Fruit fly (Drosophila melanogaster) whole organism, pupa: ENCODE measurements around the gene Hacd2.
"Not testable (repeated sequence)": the region's sequence is repeated elsewhere in the genome, so short reads cannot be mapped to it uniquely, and the experiment has no call there.

Experiments
- CG10348 ChIP-seq: fragments of 200-800 bp; sonication (Bioruptor generic); IDR thresholded peaks from 2 replicates; pipeline ENCODE4 v1.3.6; 2022; ENCODE audit warnings: missing biosample characterization, missing genetic modification characterization
- CG12605 ChIP-seq: fragments of 200-800 bp; sonication (Bioruptor generic); IDR thresholded peaks from 2 replicates; pipeline ENCODE4 v1.3.6; 2022; ENCODE audit warnings: missing biosample characterization, missing genetic modification characterization
- CG13204 ChIP-seq: fragments of 200-800 bp; sonication (Bioruptor generic); optimal IDR thresholded peaks from 2 replicates; lab custom pipeline; 2018; ENCODE audit warnings: missing biosample characterization, mild to moderate bottlenecking, missing genetic modification characterization, moderate library complexity
- CG14655 ChIP-seq: fragments of 200-800 bp; sonication (Bioruptor generic); optimal IDR thresholded peaks from 3 replicates; lab custom pipeline; 2017; ENCODE audit warnings: mild to moderate bottlenecking, missing biosample characterization, missing genetic modification reagents, missing genetic modification characterization
- CG15710 ChIP-seq: fragments of 200-800 bp; sonication (Bioruptor generic); optimal IDR thresholded peaks from 2 replicates; lab custom pipeline; 2018; ENCODE audit warnings: missing biosample characterization, mild to moderate bottlenecking, missing genetic modification characterization, moderate library complexity
- CG17806 ChIP-seq: fragments of 200-800 bp; sonication (Bioruptor generic); optimal IDR thresholded peaks from 2 replicates; lab custom pipeline; 2018; ENCODE audit warnings: missing biosample characterization, mild to moderate bottlenecking, missing genetic modification characterization, moderate library complexity
- CG32121 ChIP-seq: fragments of 200-800 bp; sonication (Bioruptor generic); IDR thresholded peaks from 2 replicates; pipeline ENCODE4 v1.3.6; 2022; ENCODE audit warnings: missing biosample characterization, missing genetic modification characterization
- CG34367 ChIP-seq: fragments of 200-800 bp; sonication (Bioruptor generic); optimal IDR thresholded peaks from 2 replicates; lab custom pipeline; 2018; ENCODE audit warnings: missing biosample characterization, mild to moderate bottlenecking, missing genetic modification characterization
- CG4496 ChIP-seq: fragments of 200-800 bp; sonication (Bioruptor generic); IDR thresholded peaks from 3 replicates; pipeline ENCODE4 v1.3.6; 2022; ENCODE audit warnings: missing biosample characterization, missing genetic modification characterization
- CG8159 ChIP-seq: fragments of 200-800 bp; sonication (Bioruptor generic); optimal IDR thresholded peaks from 3 replicates; lab custom pipeline; 2018; ENCODE audit warnings: missing biosample characterization, mild to moderate bottlenecking, missing genetic modification characterization, moderate library complexity
- CG8301 ChIP-seq: fragments of 200-800 bp; sonication (Bioruptor generic); optimal IDR thresholded peaks from 2 replicates; lab custom pipeline; 2018; ENCODE audit warnings: missing biosample characterization, mild to moderate bottlenecking, missing genetic modification characterization
- CG9948 ChIP-seq: fragments of 200-800 bp; sonication (Bioruptor generic); optimal IDR thresholded peaks from 2 replicates; lab custom pipeline; 2018; ENCODE audit warnings: missing biosample characterization, mild to moderate bottlenecking, missing genetic modification characterization, moderate library complexity
- D1 ChIP-seq: fragments of 200-800 bp; sonication (Bioruptor generic); optimal IDR thresholded peaks from 2 replicates; lab custom pipeline; 2018; ENCODE audit warnings: missing biosample characterization, mild to moderate bottlenecking, missing genetic modification characterization, moderate library complexity
- EcR ChIP-seq: fragments of 200-800 bp; sonication (Bioruptor generic); optimal IDR thresholded peaks from 3 replicates; lab custom pipeline; 2019; ENCODE audit warnings: missing biosample characterization, missing genetic modification characterization, mild to moderate bottlenecking, moderate library complexity, missing genetic modification reagents
- Ets98B ChIP-seq: fragments of 200-800 bp; sonication (Bioruptor generic); IDR thresholded peaks from 2 replicates; pipeline ENCODE4 v1.3.6; 2022; ENCODE audit warnings: missing biosample characterization, missing genetic modification characterization
- Pif1A ChIP-seq: fragments of 200-800 bp; sonication (Bioruptor generic); optimal IDR thresholded peaks from 3 replicates; lab custom pipeline; 2016; ENCODE audit warnings: missing biosample characterization, missing genetic modification characterization
- Pif1B ChIP-seq: fragments of 200-800 bp; sonication (Bioruptor generic); optimal IDR thresholded peaks from 3 replicates; lab custom pipeline; 2016; ENCODE audit warnings: missing biosample characterization, missing genetic modification characterization
- Snoo ChIP-seq: fragments of 200-800 bp; sonication (Bioruptor generic); optimal IDR thresholded peaks from 3 replicates; lab custom pipeline; 2017; ENCODE audit warnings: missing biosample characterization, mild to moderate bottlenecking, missing genetic modification characterization, inconsistent platforms
- fd96Ca ChIP-seq: fragments of 200-800 bp; sonication (Bioruptor generic); IDR thresholded peaks from 3 replicates; pipeline ENCODE4 v1.3.6; 2022; ENCODE audit warnings: missing biosample characterization, missing genetic modification characterization
- gl ChIP-seq: fragments of 200-800 bp; sonication (Bioruptor generic); optimal IDR thresholded peaks from 2 replicates; lab custom pipeline; 2018; ENCODE audit warnings: missing biosample characterization, mild to moderate bottlenecking, missing genetic modification characterization
- rn ChIP-seq: fragments of 200-800 bp; sonication (Bioruptor generic); IDR thresholded peaks from 2 replicates; pipeline ENCODE4 v1.3.6; 2022; ENCODE audit warnings: missing biosample characterization, missing genetic modification characterization

The Hacd2 gene

DNA sequence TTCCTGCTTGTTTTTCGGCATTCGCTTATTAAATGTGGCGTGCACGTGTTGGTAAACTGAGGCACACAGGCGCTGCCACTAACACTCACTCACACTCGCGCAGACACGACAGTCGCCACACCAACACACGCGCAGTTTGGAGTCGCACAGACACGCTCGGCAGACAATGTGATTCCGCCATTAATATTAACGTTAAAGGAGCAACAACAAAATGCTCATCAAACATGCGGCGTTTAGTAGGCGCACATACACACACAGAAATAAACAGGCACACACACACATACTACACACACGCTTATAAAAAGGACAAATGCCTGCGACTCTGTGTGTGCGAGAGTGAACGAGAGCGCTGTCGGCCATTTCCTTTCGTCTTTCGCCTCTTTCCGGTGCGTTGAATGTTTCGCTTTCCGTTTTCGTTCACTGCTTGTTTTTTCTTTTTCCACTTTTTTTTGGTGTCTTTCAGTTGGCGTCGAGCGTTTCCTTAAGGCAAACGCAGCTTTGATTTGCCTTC, 11.6 kb upstream of the Hacd2 start, which contains the start of gene CG42809:
CG42809 (plus strand) TSS at position 461 of the 511 bp plus-strand sequence.
- no peak for TF ChIP-seq Snoo (tag; lab: Kevin White, UChicago)
- TF ChIP-seq Pif1A, result no peak
- TF ChIP-seq CG15710 (tag; lab: Kevin White, UChicago), result no peak
- TF ChIP-seq CG8301 (tag; lab: Kevin White, UChicago), result no peak
- no peak for TF ChIP-seq Ets98B (GFP tag; lab: Robert Waterston, UW)
- TF ChIP-seq rn, result no peak
- TF ChIP-seq D1, result no peak
- TF ChIP-seq fd96Ca (GFP tag; lab: Robert Waterston, UW), result no peak
- no peak for TF ChIP-seq CG13204 (GFP tag; lab: Kevin White, UChicago)
- no peak for TF ChIP-seq gl
- TF ChIP-seq Pif1B (GFP tag; lab: Kevin White, UChicago), result no peak
- TF ChIP-seq CG9948, result no peak
- TF ChIP-seq CG8159, result no peak
- no peak for TF ChIP-seq CG32121 (GFP tag; lab: Robert Waterston, UW)
- TF ChIP-seq CG14655, result no peak

DNA sequence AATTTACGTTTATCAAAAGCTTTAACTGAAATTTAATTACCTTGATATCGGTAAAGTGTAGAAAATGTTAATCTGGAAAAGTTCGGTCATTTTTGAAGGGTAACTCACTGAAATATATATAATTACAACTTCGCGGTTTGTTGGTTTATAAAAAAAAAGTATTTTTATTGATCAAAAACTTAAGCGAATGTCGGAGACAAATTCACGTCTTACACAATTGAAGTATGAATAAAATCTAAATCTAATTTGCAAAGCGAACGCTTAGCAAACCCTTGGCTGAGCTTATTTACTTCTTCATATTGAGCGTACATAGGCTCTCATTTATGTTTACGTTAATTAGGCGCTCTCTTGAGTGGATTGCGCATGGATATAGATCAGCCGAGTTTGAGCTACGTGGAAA, 3.9 kb upstream of the Hacd2 start, which contains the start of gene Hsp60D:
Hsp60D (minus strand) TSS at position 101 of the 400 bp plus-strand sequence.
- not testable (repeated sequence) for TF ChIP-seq EcR (GFP tag; lab: Kevin White, UChicago); CG12605 (GFP tag; lab: Robert Waterston, UW); CG8301 (tag; lab: Kevin White, UChicago)

dm6 chr2L:13436791-13437190, 8.7 kb downstream of the Hacd2 start:
- TF ChIP-seq Pif1B (GFP tag; lab: Kevin White, UChicago) (no peak), Ets98B (GFP tag; lab: Robert Waterston, UW) (no peak), Snoo (tag; lab: Kevin White, UChicago) (no peak), CG17806 (no peak), CG10348 (no peak), CG14655 (no peak)

DNA sequence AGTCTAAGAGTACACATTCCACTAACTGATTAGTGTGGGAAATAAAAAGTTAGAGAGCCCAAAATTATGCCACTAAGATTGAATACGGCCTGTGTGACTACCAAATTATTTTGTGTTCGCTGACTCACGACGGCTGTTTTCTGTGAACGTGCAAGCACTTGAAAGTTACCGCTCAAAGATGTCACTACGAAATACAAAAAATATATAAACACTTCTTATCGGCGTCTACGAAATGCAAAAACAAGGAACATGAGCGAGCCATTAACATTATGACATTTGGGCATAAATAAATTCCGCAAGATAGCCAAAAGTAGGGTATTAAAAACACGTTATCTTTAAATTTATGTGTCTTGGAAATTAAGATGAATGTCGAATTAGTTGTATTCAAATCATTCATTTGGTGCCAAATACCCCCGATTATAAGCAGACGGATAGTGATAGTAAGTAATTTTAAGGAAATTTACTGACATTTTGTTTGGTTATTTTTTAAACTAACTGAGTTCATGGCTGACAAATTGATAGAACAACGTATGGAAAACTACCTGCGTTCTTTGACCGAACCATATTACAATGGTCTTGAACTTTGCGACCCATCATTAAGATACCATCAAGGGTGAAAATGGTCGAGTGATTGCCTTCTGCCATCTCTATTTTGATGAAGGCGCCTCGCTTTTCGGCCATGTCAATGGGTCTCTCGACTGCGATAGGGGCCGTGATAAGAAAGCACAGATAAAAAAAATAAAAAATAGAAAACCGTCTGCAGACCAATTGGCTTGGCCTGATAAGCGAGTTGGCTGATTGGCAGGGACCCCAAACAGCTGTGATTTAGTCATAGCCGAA, 10.4 kb downstream of the Hacd2 start, which contains the start of gene Tehao:
Tehao (plus strand) TSS at position 828 of the 840 bp plus-strand sequence.
- TF ChIP-seq CG12605 (GFP tag; lab: Robert Waterston, UW) (no peak), Ets98B (GFP tag; lab: Robert Waterston, UW) (no peak), CG10348 (no peak)
- TF ChIP-seq, all 21 proteins: peak for 0

DNA sequence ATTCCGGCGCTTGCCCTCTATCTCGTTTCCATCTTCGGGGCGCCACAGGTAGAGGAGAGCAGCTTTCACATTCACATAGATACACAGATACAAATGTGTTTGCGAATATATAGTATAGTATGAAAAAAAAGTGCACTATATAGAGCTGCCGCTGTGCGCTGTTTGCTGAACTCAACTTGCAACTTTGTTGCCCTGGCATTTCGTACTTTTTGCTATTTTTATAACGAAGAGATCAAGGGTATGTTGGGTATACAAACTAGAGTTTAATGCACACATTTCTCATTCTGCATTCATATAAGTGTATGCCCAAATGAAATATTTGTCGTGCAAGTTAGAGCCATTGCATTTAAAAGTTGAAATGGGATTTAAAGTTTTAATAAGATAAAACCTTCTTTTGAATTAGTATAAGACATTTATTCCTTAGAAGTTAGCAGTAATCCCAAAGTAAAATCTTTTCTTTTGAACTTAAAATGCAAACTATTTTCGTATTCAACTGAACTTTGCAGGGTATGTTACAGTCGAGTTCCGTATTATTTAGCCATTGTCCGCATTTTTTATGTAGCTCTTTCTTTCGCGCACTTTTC, 14.4 kb downstream of the Hacd2 start:
- TF ChIP-seq CG34367 (no peak), CG32121 (GFP tag; lab: Robert Waterston, UW) (peak; percentile 28; the same call in 1 of the 2 replicates), CG14655 (peak; percentile 43), CG4496 (GFP tag; lab: Robert Waterston, UW) (no peak), Pif1A (peak; percentile 8), Ets98B (GFP tag; lab: Robert Waterston, UW) (no peak), CG10348 (no peak), CG8159 (peak; percentile 36)

DNA sequence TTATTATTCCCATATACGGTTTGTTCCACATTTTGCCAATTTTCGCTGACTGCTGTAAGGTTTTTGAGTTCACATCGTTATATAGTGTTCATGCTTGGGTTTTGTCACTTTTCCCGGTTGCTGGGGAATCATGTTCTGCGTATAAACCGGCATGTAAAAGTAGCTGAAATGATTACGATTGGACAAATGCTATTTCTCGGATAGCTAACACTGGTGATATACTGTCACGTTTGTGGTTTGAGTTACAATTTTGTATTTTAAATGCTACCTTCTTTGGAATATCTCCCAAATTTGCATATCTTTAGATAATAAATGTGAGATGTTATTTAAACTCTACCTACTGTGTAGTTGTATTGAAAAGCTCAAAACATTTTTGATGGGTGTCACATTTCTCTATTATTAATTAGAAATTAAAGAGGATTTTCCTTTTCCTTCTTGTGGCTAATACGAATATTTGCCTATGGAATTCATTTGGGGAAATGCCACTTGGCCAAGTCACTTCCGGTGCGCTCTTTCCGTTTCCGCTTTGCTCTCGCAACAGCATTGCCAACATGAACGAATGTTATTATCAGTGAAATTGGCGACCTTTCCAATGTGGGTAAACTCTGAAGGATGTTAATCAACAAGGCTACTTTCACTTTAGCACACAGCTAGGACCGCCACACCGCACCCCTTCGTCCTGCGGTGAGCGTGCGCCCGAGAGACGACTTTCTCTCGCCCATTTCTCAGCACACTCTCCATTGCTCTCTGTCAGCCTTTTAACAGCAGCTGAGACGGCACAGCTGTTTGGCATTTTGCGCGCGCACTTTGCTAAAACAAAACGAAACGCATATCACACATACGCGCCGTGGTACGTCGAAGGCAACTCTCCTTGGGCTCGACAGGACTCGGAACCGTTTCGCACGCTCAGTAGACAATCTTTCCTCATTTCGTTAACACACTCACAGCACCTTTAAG, 30.6 kb downstream of the Hacd2 start, which contains the start of the genes CG16956, CG42784 and CG43850:
CG16956 (minus strand) TSS at position 51 of the 957 bp plus-strand sequence.
CG42784 (plus strand) TSS at position 907 of the 957 bp plus-strand sequence.
CG43850 (plus strand) TSS at position 907 of the 957 bp plus-strand sequence.
- TF ChIP-seq CG8159 (no peak), Pif1A (peak; percentile 28), CG8301 (tag; lab: Kevin White, UChicago) (no peak), CG12605 (GFP tag; lab: Robert Waterston, UW) (0 out of 2 replicates have a peak, but pooled peaks have one; percentile 12), CG14655 (peak; percentile 10), CG4496 (GFP tag; lab: Robert Waterston, UW) (0 out of 3 replicates have a peak, but pooled peaks have one; percentile 13)
